Worm (Caenorhabditis elegans) whole organism, midembryonic: Measurements from ENCODE around the gene T05B4.13.

Source experiments
- flt-1 ChIP-seq: fragments of 200-800 bp; sonication (Bioruptor generic); IDR thresholded peaks from 2 replicates; pipeline ENCODE4 v1.3.6; 2022; ENCODE audit warnings: missing genetic modification characterization, missing compliant biosample characterization
- klf-2 ChIP-seq: fragments of 200-800 bp; sonication (Bioruptor generic); conservative IDR thresholded peaks from 2 replicates; pipeline ENCODE4 v1.3.6; 2022; ENCODE audit warnings: missing genetic modification reagents, missing genetic modification characterization, missing compliant biosample characterization

- TF ChIP-seq flt-1 (GFP tag; lab: Robert Waterston, UW) (no peak), klf-2 (GFP tag; lab: Robert Waterston, UW) (no peak)
These were observed 42.8 kb upstream of the T05B4.13 start, which contains the start of gene Y45G5AM.7 for ce11 chrV:4170138-4170537.
